Fruit fly (Drosophila melanogaster) whole organism, embryonic: ENCODE results near the gene CG4004.

ENCODE experiments used
- CG10274 ChIP-seq: fragments of 200-800 bp; sonication (Bioruptor generic); optimal IDR thresholded peaks from 3 replicates; lab custom pipeline; 2017; ENCODE audit warnings: missing biosample characterization, mild to moderate bottlenecking, missing genetic modification characterization
- CG11560 ChIP-seq: fragments of 200-800 bp; sonication (Bioruptor generic); IDR thresholded peaks from 3 replicates; pipeline ENCODE4 v1.3.6; 2022; ENCODE audit warnings: missing biosample characterization, missing genetic modification characterization
- CG12155 ChIP-seq: fragments of 200-800 bp; sonication (Bioruptor generic); optimal IDR thresholded peaks from 3 replicates; lab custom pipeline; 2016; ENCODE audit warnings: missing biosample characterization, missing genetic modification characterization
- CG12391 ChIP-seq: fragments of 200-800 bp; sonication (Bioruptor generic); optimal IDR thresholded peaks from 3 replicates; lab custom pipeline; 2018; ENCODE audit warnings: missing biosample characterization, mild to moderate bottlenecking, missing genetic modification characterization, moderate library complexity
- CG13287 ChIP-seq: fragments of 200-800 bp; sonication (Bioruptor generic); IDR thresholded peaks from 2 replicates; pipeline ENCODE4 v1.3.6; 2022; ENCODE audit warnings: missing biosample characterization, missing genetic modification characterization; ENCODE audit not compliant: partially characterized antibody
- CG14441 ChIP-seq: fragments of 200-800 bp; sonication (Bioruptor generic); IDR thresholded peaks from 2 replicates; pipeline ENCODE4 v1.3.6; 2022; ENCODE audit warnings: missing biosample characterization, missing genetic modification characterization
- CG15011 ChIP-seq: fragments of 200-800 bp; sonication (Bioruptor generic); optimal IDR thresholded peaks from 3 replicates; lab custom pipeline; 2018; ENCODE audit warnings: missing biosample characterization, mild to moderate bottlenecking, missing genetic modification characterization
- CG16863 ChIP-seq: fragments of 200-800 bp; sonication (Bioruptor generic); optimal IDR thresholded peaks from 3 replicates; lab custom pipeline; 2016; ENCODE audit warnings: missing biosample characterization, missing genetic modification characterization
- CG17359 ChIP-seq: fragments of 200-800 bp; sonication (Bioruptor generic); optimal IDR thresholded peaks from 3 replicates; lab custom pipeline; 2018; ENCODE audit warnings: missing biosample characterization, mild to moderate bottlenecking, missing genetic modification characterization, moderate library complexity
- CG33557 ChIP-seq: fragments of 200-800 bp; sonication (Bioruptor generic); optimal IDR thresholded peaks from 2 replicates; lab custom pipeline; 2019; ENCODE audit warnings: missing biosample characterization, mild to moderate bottlenecking, missing genetic modification characterization, moderate library complexity
- CG3847 ChIP-seq: fragments of 200-800 bp; sonication (Bioruptor generic); IDR thresholded peaks from 2 replicates; pipeline ENCODE4 v1.3.6; 2022; ENCODE audit warnings: missing biosample characterization, missing genetic modification characterization
- CG4360 ChIP-seq: fragments of 200-800 bp; sonication (Bioruptor generic); IDR thresholded peaks from 2 replicates; pipeline ENCODE4 v1.3.6; 2022; ENCODE audit warnings: missing biosample characterization, missing genetic modification characterization
- CG4404 ChIP-seq: fragments of 200-800 bp; sonication (Bioruptor generic); IDR thresholded peaks from 2 replicates; pipeline ENCODE4 v1.3.6; 2022; ENCODE audit warnings: missing biosample characterization, missing genetic modification characterization
- CG6683 ChIP-seq: fragments of 200-800 bp; sonication (Bioruptor generic); optimal IDR thresholded peaks from 2 replicates; lab custom pipeline; 2017; ENCODE audit warnings: missing biosample characterization, mild to moderate bottlenecking, missing genetic modification characterization, missing genetic modification reagents
- CG8290 ChIP-seq, 3 experiments: fragments of 200-800 bp; sonication (Bioruptor generic); optimal IDR thresholded peaks; 2 replicates each; lab custom pipeline; 2016 to 2019; ENCODE audit warnings: missing biosample characterization in 3 of 3, missing genetic modification characterization in 3 of 3, mild to moderate bottlenecking in 2 of 3, moderate library complexity in 1 of 3
- CG8388 ChIP-seq: fragments of 200-800 bp; sonication (Bioruptor generic); optimal IDR thresholded peaks from 2 replicates; lab custom pipeline; 2019; ENCODE audit warnings: missing biosample characterization, mild to moderate bottlenecking, missing genetic modification characterization, moderate library complexity
- Camta ChIP-seq: fragments of 200-800 bp; sonication (Bioruptor generic); optimal IDR thresholded peaks from 2 replicates; lab custom pipeline; 2016; ENCODE audit warnings: missing biosample characterization, missing genetic modification characterization
- CrebB ChIP-seq: fragments of 200-800 bp; sonication (Bioruptor generic); optimal IDR thresholded peaks from 3 replicates; lab custom pipeline; 2018; ENCODE audit warnings: missing biosample characterization, mild to moderate bottlenecking, missing genetic modification characterization
- D ChIP-seq, 2 experiments: fragments of 200-800 bp in 1 of 2; fragments of >200 bp in 1 of 2; sonication (Bioruptor generic) in 1 of 2; optimal IDR thresholded peaks; 2 replicates in 1 of 2; 3 replicates in 1 of 2; lab custom pipeline; 2017; ENCODE audit warnings: mild to moderate bottlenecking in 1 of 2, missing biosample characterization in 1 of 2, missing genetic modification characterization in 1 of 2, missing genetic modification reagents in 1 of 2
- Dp ChIP-seq: fragments of 200-800 bp; sonication (Bioruptor generic); optimal IDR thresholded peaks from 2 replicates; lab custom pipeline; 2018; ENCODE audit warnings: missing biosample characterization, mild to moderate bottlenecking, missing genetic modification characterization, moderate library complexity
- Drgx ChIP-seq: fragments of 200-800 bp; sonication (Bioruptor generic); IDR thresholded peaks from 2 replicates; pipeline ENCODE4 v1.3.6; 2022; ENCODE audit warnings: missing biosample characterization, missing genetic modification characterization
- Fer2 ChIP-seq: fragments of 200-800 bp; sonication (Bioruptor generic); optimal IDR thresholded peaks from 2 replicates; lab custom pipeline; 2018; ENCODE audit warnings: missing biosample characterization, mild to moderate bottlenecking, missing genetic modification characterization, moderate library complexity
- Hand ChIP-seq: fragments of 200-800 bp; sonication (Bioruptor generic); optimal IDR thresholded peaks from 2 replicates; lab custom pipeline; 2017; ENCODE audit warnings: mild to moderate bottlenecking, missing biosample characterization, missing genetic modification reagents, missing genetic modification characterization
- HmgZ ChIP-seq: fragments of 200-800 bp; sonication (Bioruptor generic); optimal IDR thresholded peaks from 2 replicates; lab custom pipeline; 2018; ENCODE audit warnings: missing biosample characterization, mild to moderate bottlenecking, missing genetic modification characterization
- Lpt ChIP-seq: fragments of >200 bp; optimal IDR thresholded peaks from 2 replicates; lab custom pipeline; 2018; ENCODE audit warnings: missing biosample characterization, missing genetic modification characterization
- MBD-R2 ChIP-seq: fragments of 200-800 bp; sonication (Bioruptor generic); IDR thresholded peaks from 2 replicates; pipeline ENCODE4 v1.3.6; 2022; ENCODE audit warnings: missing biosample characterization, missing genetic modification characterization
- Med ChIP-seq: fragments of 200-800 bp; sonication (Bioruptor generic); peaks from one replicate; lab custom pipeline; 2016; ENCODE audit warnings: missing biosample characterization, missing genetic modification characterization, mild to moderate bottlenecking, inconsistent platforms, moderate library complexity
- NC2β ChIP-seq: fragments of 200-800 bp; sonication (Bioruptor generic); optimal IDR thresholded peaks from 2 replicates; lab custom pipeline; 2016; ENCODE audit warnings: missing biosample characterization, missing genetic modification characterization
- Poxn ChIP-seq: fragments of 200-800 bp; sonication (Bioruptor generic); IDR thresholded peaks from 2 replicates; pipeline ENCODE4 v1.3.6; 2022; ENCODE audit warnings: missing biosample characterization, missing genetic modification characterization
- Sox102F ChIP-seq: fragments of 200-800 bp; sonication (Bioruptor generic); optimal IDR thresholded peaks from 2 replicates; lab custom pipeline; 2018; ENCODE audit warnings: missing biosample characterization, mild to moderate bottlenecking, missing genetic modification characterization, moderate library complexity
- Vsx1 ChIP-seq: fragments of 200-800 bp; sonication (Bioruptor generic); optimal IDR thresholded peaks from 2 replicates; lab custom pipeline; 2017; ENCODE audit warnings: missing biosample characterization, mild to moderate bottlenecking, missing genetic modification characterization, missing genetic modification reagents
- bbx ChIP-seq: fragments of 200-800 bp; sonication (Bioruptor generic); IDR thresholded peaks from 2 replicates; pipeline ENCODE4 v1.3.6; 2022; ENCODE audit warnings: missing biosample characterization, missing genetic modification characterization; ENCODE audit not compliant: partially characterized antibody
- bsh ChIP-seq, 2 experiments: fragments of 200-800 bp; sonication (Bioruptor generic); optimal IDR thresholded peaks; 2 replicates each; lab custom pipeline; 2017 to 2018; ENCODE audit warnings: mild to moderate bottlenecking in 2 of 2, missing biosample characterization in 2 of 2, missing genetic modification characterization in 2 of 2, moderate library complexity in 1 of 2
- cato ChIP-seq: fragments of 200-800 bp; sonication (Bioruptor generic); optimal IDR thresholded peaks from 2 replicates; lab custom pipeline; 2016; ENCODE audit warnings: missing biosample characterization, missing genetic modification characterization, borderline replicate concordance
- crol ChIP-seq: fragments of 200-800 bp; sonication (Bioruptor generic); IDR thresholded peaks from 2 replicates; pipeline ENCODE4 v1.3.6; 2022; ENCODE audit warnings: missing biosample characterization, missing genetic modification characterization
- danr ChIP-seq: fragments of 200-800 bp; sonication (Bioruptor generic); IDR thresholded peaks from 2 replicates; pipeline ENCODE4 v1.3.6; 2022; ENCODE audit warnings: missing biosample characterization, missing genetic modification characterization
- eve ChIP-seq, 2 experiments: fragments of >200 bp; optimal IDR thresholded peaks; 2 replicates each; lab custom pipeline; 2017; ENCODE audit warnings: missing biosample characterization in 2 of 2, missing genetic modification characterization in 2 of 2
- grn ChIP-seq: fragments of 200-800 bp; sonication (Bioruptor generic); optimal IDR thresholded peaks from 3 replicates; lab custom pipeline; 2017; ENCODE audit warnings: missing biosample characterization, missing genetic modification characterization
- kni ChIP-seq: fragments of 200-800 bp; sonication (Bioruptor generic); optimal IDR thresholded peaks from 3 replicates; lab custom pipeline; 2017; ENCODE audit warnings: mild to moderate bottlenecking, missing biosample characterization, missing genetic modification reagents, missing genetic modification characterization
- nmo ChIP-seq: fragments of 200-800 bp; sonication (Bioruptor generic); optimal IDR thresholded peaks from 2 replicates; lab custom pipeline; 2018; ENCODE audit warnings: missing biosample characterization, mild to moderate bottlenecking, missing genetic modification characterization, moderate library complexity
- pan ChIP-seq, 4 experiments: fragments of >200 bp in 3 of 4; fragments of 200-800 bp in 1 of 4; sonication (Bioruptor generic) in 1 of 4; optimal IDR thresholded peaks in 3 of 4; IDR thresholded peaks in 1 of 4; 2 replicates each; pipeline versions ENCODE4 v1.3.6 to Lab custom; 2017 to 2022; ENCODE audit warnings: missing biosample characterization in 2 of 4, missing genetic modification characterization in 2 of 4, mixed read lengths in 1 of 4
- pum ChIP-seq: fragments of 200-800 bp; sonication (Bioruptor generic); optimal IDR thresholded peaks from 2 replicates; lab custom pipeline; 2016; ENCODE audit warnings: missing biosample characterization, missing genetic modification characterization
- schlank ChIP-seq: fragments of 200-800 bp; sonication (Bioruptor generic); optimal IDR thresholded peaks from 2 replicates; lab custom pipeline; 2018; ENCODE audit warnings: missing biosample characterization, mild to moderate bottlenecking, missing genetic modification characterization
- sens ChIP-seq: fragments of 200-800 bp; sonication (Bioruptor generic); peaks from one replicate; lab custom pipeline; 2016; ENCODE audit warnings: missing biosample characterization, missing genetic modification characterization
- sna ChIP-seq: fragments of 200-800 bp; sonication (Bioruptor generic); IDR thresholded peaks from 2 replicates; pipeline ENCODE4 v1.3.6; 2022; ENCODE audit warnings: missing biosample characterization, missing genetic modification characterization; ENCODE audit not compliant: partially characterized antibody
- sr ChIP-seq: fragments of 200-800 bp; sonication (Bioruptor generic); IDR thresholded peaks from 3 replicates; pipeline ENCODE4 v1.3.6; 2022; ENCODE audit warnings: missing biosample characterization, missing genetic modification characterization
- vvl ChIP-seq: fragments of 200-800 bp; sonication (Bioruptor generic); IDR thresholded peaks from 2 replicates; pipeline ENCODE4 v1.3.6; 2022; ENCODE audit warnings: missing biosample characterization, missing genetic modification characterization
- zen2 ChIP-seq: fragments of 200-800 bp; sonication (Bioruptor generic); IDR thresholded peaks from 3 replicates; pipeline ENCODE4 v1.3.6; 2022; ENCODE audit warnings: missing biosample characterization, missing genetic modification characterization; ENCODE audit not compliant: partially characterized antibody

CG4004 gene

dm6 chrX:12721111-12721869 is 22.7 kb upstream of the CG4004 start:
- TF ChIP-seq CG8388 (GFP tag; lab: Kevin White, UChicago) = no peak
- no peak for TF ChIP-seq NC2β (GFP tag; lab: Kevin White, UChicago)
- TF ChIP-seq bsh (GFP tag; optimal IDR thresholded peaks at IDR 0.05; lab: Kevin White, UChicago) = no peak
- no peak for TF ChIP-seq Lpt (GFP tag; lab: Kevin White, UChicago)
- no peak for TF ChIP-seq cato (GFP tag; lab: Kevin White, UChicago)
- no peak for TF ChIP-seq eve (GFP tag; optimal IDR thresholded peaks at IDR 0.05; lab: Kevin White, UChicago)
- TF ChIP-seq sna (GFP tag; lab: Robert Waterston, UW) = no peak
- TF ChIP-seq CG12391 (tag; lab: Kevin White, UChicago) = no peak
- TF ChIP-seq Drgx (GFP tag; lab: Robert Waterston, UW) = peak; percentile 22; the same call in 1 of the 2 replicates
- no peak for TF ChIP-seq Hand (GFP tag; lab: Kevin White, UChicago)
- no peak for TF ChIP-seq CrebB (tag; lab: Kevin White, UChicago)
- no peak for TF ChIP-seq schlank (tag; lab: Kevin White, UChicago)
- peak; percentile 52 for TF ChIP-seq Med (GFP tag; lab: Kevin White, UChicago)
- no peak for TF ChIP-seq danr (GFP tag; lab: Robert Waterston, UW)
- TF ChIP-seq Fer2 (tag; lab: Kevin White, UChicago) = no peak
- no peak for TF ChIP-seq bbx (GFP tag; lab: Robert Waterston, UW)
- TF ChIP-seq CG14441 (GFP tag; lab: Robert Waterston, UW) = no peak
- TF ChIP-seq MBD-R2 = no peak
- no peak for TF ChIP-seq sens (GFP tag; lab: Kevin White, UChicago)
- TF ChIP-seq vvl = peak; percentile 67; the same call in 1 of the 2 replicates
- no peak for TF ChIP-seq nmo
- no peak for TF ChIP-seq CG16863 (GFP tag; lab: Kevin White, UChicago)
- TF ChIP-seq CG10274 (GFP tag; lab: Kevin White, UChicago) = no peak
- TF ChIP-seq D (optimal IDR thresholded peaks at IDR 0.05; lab: Kevin White, UChicago) = no peak
- no peak for TF ChIP-seq D (GFP tag; optimal IDR thresholded peaks at IDR 0.05; lab: Kevin White, UChicago)
- TF ChIP-seq Poxn (GFP tag; lab: Robert Waterston, UW) = no peak
- no peak for TF ChIP-seq CG4404 (GFP tag; lab: Robert Waterston, UW)
- peak; percentile 11 for TF ChIP-seq kni (GFP tag; lab: Kevin White, UChicago)
- no peak for TF ChIP-seq Sox102F (GFP tag; lab: Kevin White, UChicago)
- TF ChIP-seq HmgZ (tag; lab: Kevin White, UChicago) = no peak
- no peak for TF ChIP-seq CG12155 (GFP tag; lab: Kevin White, UChicago)
- no peak for TF ChIP-seq CG15011
- TF ChIP-seq grn (GFP tag; lab: Kevin White, UChicago) = peak; percentile 48
- TF ChIP-seq CG3847 = no peak
- no peak for TF ChIP-seq pan (optimal IDR thresholded peaks at IDR 0.05; lab: Kevin White, UChicago)
- TF ChIP-seq pan (GFP tag; optimal IDR thresholded peaks at IDR 0.05 in 1 of 2, IDR thresholded peaks at IDR 0.05 in 1 of 2) = no peak
- no peak for TF ChIP-seq CG8290 (GFP tag; optimal IDR thresholded peaks at IDR 0.05; lab: Kevin White, UChicago)
- peak in 1 of 2 experiments; percentile 3 for TF ChIP-seq CG8290 (tag; optimal IDR thresholded peaks at IDR 0.05; lab: Kevin White, UChicago)
- TF ChIP-seq CG6683 = no peak
- TF ChIP-seq CG4360 (GFP tag; lab: Robert Waterston, UW) = peak; percentile 41; the same call in 1 of the 2 replicates
- TF ChIP-seq pum = no peak
- TF ChIP-seq crol = peak; percentile 55
- no peak for TF ChIP-seq Camta (GFP tag; lab: Kevin White, UChicago)
- no peak for TF ChIP-seq Vsx1 (GFP tag; lab: Kevin White, UChicago)
- TF ChIP-seq CG33557 = no peak
- no peak for TF ChIP-seq CG13287 (GFP tag; lab: Robert Waterston, UW)
- no peak for TF ChIP-seq sr (GFP tag; lab: Robert Waterston, UW)
- TF ChIP-seq CG17359 (tag; lab: Kevin White, UChicago) = peak; percentile 48
- TF ChIP-seq Dp (GFP tag; lab: Kevin White, UChicago) = no peak
- no peak for TF ChIP-seq zen2 (GFP tag; lab: Robert Waterston, UW)
- TF ChIP-seq CG11560 (tag; lab: Robert Waterston, UW) = no peak
